Fruit fly (Drosophila melanogaster) whole organism, adult: ENCODE measurements around the gene CG9166.

Source experiments
- CG11617 ChIP-seq: fragments of 200-800 bp; sonication (Bioruptor generic); optimal IDR thresholded peaks from 2 replicates; lab custom pipeline; 2017; ENCODE audit warnings: mild to moderate bottlenecking, missing biosample characterization, missing genetic modification reagents, missing genetic modification characterization
- CG14711 ChIP-seq: fragments of 200-800 bp; sonication (Bioruptor generic); optimal IDR thresholded peaks from 2 replicates; lab custom pipeline; 2018; ENCODE audit warnings: missing biosample characterization, mild to moderate bottlenecking, missing genetic modification characterization, moderate library complexity
- CG33017 ChIP-seq: fragments of 200-800 bp; sonication (Bioruptor generic); optimal IDR thresholded peaks from 2 replicates; lab custom pipeline; 2018; ENCODE audit warnings: missing biosample characterization, mild to moderate bottlenecking, missing genetic modification characterization, moderate library complexity
- CG5204 ChIP-seq: fragments of 200-800 bp; sonication (Bioruptor generic); optimal IDR thresholded peaks from 2 replicates; lab custom pipeline; 2016; ENCODE audit warnings: missing biosample characterization, missing genetic modification characterization
- CG7045 ChIP-seq: fragments of 200-800 bp; sonication (Bioruptor generic); optimal IDR thresholded peaks from 2 replicates; lab custom pipeline; 2017; ENCODE audit warnings: missing biosample characterization, mild to moderate bottlenecking, missing genetic modification characterization
- CG7101 ChIP-seq: fragments of 200-800 bp; sonication (Bioruptor generic); optimal IDR thresholded peaks from 2 replicates; lab custom pipeline; 2018; ENCODE audit warnings: missing biosample characterization, mild to moderate bottlenecking, missing genetic modification characterization, moderate library complexity
- Crg-1 ChIP-seq: fragments of 200-800 bp; sonication (Bioruptor generic); optimal IDR thresholded peaks from 2 replicates; lab custom pipeline; 2016; ENCODE audit warnings: missing biosample characterization, missing genetic modification characterization
- Hr96 ChIP-seq: fragments of 200-800 bp; sonication (Bioruptor generic); optimal IDR thresholded peaks from 2 replicates; lab custom pipeline; 2016; ENCODE audit warnings: missing biosample characterization, missing genetic modification characterization
- Mnt ChIP-seq: fragments of 200-800 bp; sonication (Bioruptor generic); optimal IDR thresholded peaks from 2 replicates; lab custom pipeline; 2016; ENCODE audit warnings: missing biosample characterization, mild to moderate bottlenecking, missing genetic modification characterization
- pad ChIP-seq: fragments of 200-800 bp; sonication (Bioruptor generic); optimal IDR thresholded peaks from 3 replicates; lab custom pipeline; 2017; ENCODE audit warnings: missing biosample characterization, missing genetic modification characterization, mild to moderate bottlenecking, moderate library complexity, missing genetic modification reagents

DNA sequence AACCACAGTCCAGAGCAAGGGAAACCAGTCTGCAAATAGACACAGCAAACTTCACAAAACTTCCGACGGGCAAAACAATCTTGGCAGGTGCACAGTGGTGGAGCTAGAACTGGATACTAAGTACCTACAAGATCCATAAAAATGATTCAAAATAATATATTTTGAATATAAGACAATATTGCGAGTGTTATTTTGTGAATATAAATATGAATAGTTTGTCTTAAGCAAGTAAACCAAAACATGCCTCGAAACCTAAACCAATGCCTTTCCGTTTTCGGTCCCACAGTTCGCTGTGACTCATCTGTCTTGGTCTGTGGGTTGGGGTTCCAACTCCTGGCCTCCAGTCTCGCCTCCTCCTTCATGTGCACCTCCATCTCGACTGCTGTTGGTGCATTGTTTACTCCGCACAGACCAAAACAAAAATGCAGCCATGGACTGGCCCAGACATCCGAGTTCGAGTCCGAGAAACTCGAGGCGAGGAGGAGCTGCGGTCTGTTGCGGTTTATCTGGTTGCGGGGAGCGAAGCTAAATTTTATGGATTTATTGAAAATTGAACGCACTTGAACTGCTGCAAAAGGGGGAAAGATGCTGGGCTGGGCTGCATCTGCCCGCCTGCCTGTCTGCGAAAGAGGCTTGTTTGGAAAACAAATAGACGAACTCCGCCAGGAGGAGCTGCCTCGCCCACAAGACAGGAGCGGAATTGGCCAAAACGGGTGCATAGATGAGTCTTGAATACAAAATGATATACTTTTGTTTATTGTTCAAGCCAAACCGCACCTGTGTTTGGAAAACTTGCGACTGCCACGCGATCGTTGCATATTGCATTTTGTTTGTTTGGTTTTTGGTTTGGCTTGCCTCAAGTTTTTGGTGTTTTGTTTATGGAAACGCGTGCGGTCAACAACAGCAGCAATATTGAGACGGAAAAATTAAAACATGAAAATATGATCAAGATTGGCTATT lies 41.4 kb downstream of the CG9166 start:
- TF ChIP-seq pad (GFP tag; lab: Kevin White, UChicago) (no peak), CG7101 (tag; lab: Kevin White, UChicago) (no peak), CG33017 (tag; lab: Kevin White, UChicago) (no peak), CG11617 (no peak), Hr96 (no peak), CG7045 (GFP tag; lab: Kevin White, UChicago) (no peak), CG5204 (GFP tag; lab: Kevin White, UChicago) (no peak), CG14711 (tag; lab: Kevin White, UChicago) (no peak), Crg-1 (GFP tag; lab: Kevin White, UChicago) (no peak), Mnt (GFP tag; lab: Kevin White, UChicago) (no peak)
